Fruit fly (Drosophila melanogaster) whole organism, embryonic: ENCODE measurements around the gene Mrm2.
A peak's percentile ranks its signal among the peaks of the same experiment; 100 is the strongest.

Source experiments
- Atf3 ChIP-seq: fragments of 200-800 bp; sonication (Bioruptor generic); optimal IDR thresholded peaks from 3 replicates; lab custom pipeline; 2016; ENCODE audit warnings: missing biosample characterization, missing genetic modification characterization
- Bteb2 ChIP-seq: fragments of 200-800 bp; sonication (Bioruptor generic); optimal IDR thresholded peaks from 2 replicates; lab custom pipeline; 2016; ENCODE audit warnings: missing biosample characterization, missing genetic modification characterization
- CG10209 ChIP-seq: fragments of 200-800 bp; sonication (Bioruptor generic); optimal IDR thresholded peaks from 3 replicates; lab custom pipeline; 2017; ENCODE audit warnings: missing biosample characterization, mild to moderate bottlenecking, missing genetic modification characterization, missing genetic modification reagents
- CG11398 ChIP-seq: fragments of 200-800 bp; sonication (Bioruptor generic); optimal IDR thresholded peaks from 2 replicates; lab custom pipeline; 2016; ENCODE audit warnings: missing biosample characterization, missing genetic modification characterization
- CG12071 ChIP-seq: fragments of 200-800 bp; sonication (Bioruptor generic); optimal IDR thresholded peaks from 3 replicates; lab custom pipeline; 2018; ENCODE audit warnings: missing biosample characterization, mild to moderate bottlenecking, missing genetic modification characterization
- CG12155 ChIP-seq: fragments of 200-800 bp; sonication (Bioruptor generic); optimal IDR thresholded peaks from 3 replicates; lab custom pipeline; 2016; ENCODE audit warnings: missing biosample characterization, missing genetic modification characterization
- CG13775 ChIP-seq: fragments of 200-800 bp; sonication (Bioruptor generic); optimal IDR thresholded peaks from 3 replicates; lab custom pipeline; 2017; ENCODE audit warnings: missing biosample characterization, mild to moderate bottlenecking, missing genetic modification characterization
- CG14710 ChIP-seq: fragments of 200-800 bp; sonication (Bioruptor generic); optimal IDR thresholded peaks from 3 replicates; lab custom pipeline; 2019; ENCODE audit warnings: missing biosample characterization, mild to moderate bottlenecking, missing genetic modification characterization, moderate library complexity
- CG15011 ChIP-seq: fragments of 200-800 bp; sonication (Bioruptor generic); optimal IDR thresholded peaks from 3 replicates; lab custom pipeline; 2018; ENCODE audit warnings: missing biosample characterization, mild to moderate bottlenecking, missing genetic modification characterization
- CG1529 ChIP-seq: fragments of 200-800 bp; sonication (Bioruptor generic); optimal IDR thresholded peaks from 3 replicates; lab custom pipeline; 2018; ENCODE audit warnings: missing biosample characterization, missing genetic modification characterization
- CG16779 ChIP-seq: fragments of 200-800 bp; sonication (Bioruptor generic); IDR thresholded peaks from 2 replicates; pipeline ENCODE4 v1.3.6; 2022; ENCODE audit warnings: missing biosample characterization, missing genetic modification characterization
- CG2199 ChIP-seq: fragments of 200-800 bp; sonication (Bioruptor generic); IDR thresholded peaks from 3 replicates; pipeline ENCODE4 v1.3.6; 2022; ENCODE audit warnings: missing biosample characterization, missing genetic modification characterization
- CG30020 ChIP-seq: fragments of 200-800 bp; optimal IDR thresholded peaks from 2 replicates; lab custom pipeline; 2019; ENCODE audit warnings: missing biosample characterization, mild to moderate bottlenecking, missing genetic modification characterization, moderate library complexity
- CG30403 ChIP-seq: fragments of 200-800 bp; sonication (Bioruptor generic); optimal IDR thresholded peaks from 3 replicates; lab custom pipeline; 2016; ENCODE audit warnings: missing biosample characterization, missing genetic modification characterization
- CG31224 ChIP-seq: fragments of 200-800 bp; sonication (Bioruptor generic); IDR thresholded peaks from 2 replicates; pipeline ENCODE4 v1.3.6; 2022; ENCODE audit warnings: missing biosample characterization, missing genetic modification characterization
- CG33557 ChIP-seq: fragments of 200-800 bp; sonication (Bioruptor generic); optimal IDR thresholded peaks from 2 replicates; lab custom pipeline; 2019; ENCODE audit warnings: missing biosample characterization, mild to moderate bottlenecking, missing genetic modification characterization, moderate library complexity
- CG4282 ChIP-seq: fragments of 200-800 bp; sonication (Bioruptor generic); optimal IDR thresholded peaks from 2 replicates; lab custom pipeline; 2016; ENCODE audit warnings: missing biosample characterization, missing genetic modification characterization
- CG7556 ChIP-seq: fragments of 200-800 bp; sonication (Bioruptor generic); optimal IDR thresholded peaks from 2 replicates; lab custom pipeline; 2017; ENCODE audit warnings: missing biosample characterization, mild to moderate bottlenecking, missing genetic modification characterization
- CG8924 ChIP-seq: fragments of 200-800 bp; optimal IDR thresholded peaks from 3 replicates; lab custom pipeline; 2019; ENCODE audit warnings: missing biosample characterization, mild to moderate bottlenecking, missing genetic modification characterization, moderate library complexity
- Ets97D ChIP-seq: fragments of 200-800 bp; sonication (Bioruptor generic); optimal IDR thresholded peaks from 3 replicates; lab custom pipeline; 2016; ENCODE audit warnings: missing biosample characterization, missing genetic modification characterization
- Fer1 ChIP-seq: fragments of 200-800 bp; sonication (Bioruptor generic); optimal IDR thresholded peaks from 2 replicates; lab custom pipeline; 2017; ENCODE audit warnings: missing biosample characterization, mild to moderate bottlenecking, missing genetic modification characterization
- Gug ChIP-seq: fragments of 200-800 bp; sonication (Bioruptor generic); IDR thresholded peaks from 4 replicates; pipeline ENCODE4 v1.3.6; 2022; ENCODE audit warnings: missing biosample characterization, missing genetic modification characterization
- H2.0 ChIP-seq: fragments of 200-800 bp; sonication (Bioruptor generic); IDR thresholded peaks from 2 replicates; pipeline ENCODE4 v1.3.6; 2022; ENCODE audit warnings: missing biosample characterization, missing genetic modification characterization
- Nf-YC ChIP-seq: fragments of 200-800 bp; optimal IDR thresholded peaks from 3 replicates; lab custom pipeline; 2019; ENCODE audit warnings: missing biosample characterization, mild to moderate bottlenecking, missing genetic modification characterization, moderate library complexity
- Pdp1 ChIP-seq, 2 experiments: fragments of 200-800 bp; sonication (Bioruptor generic); optimal IDR thresholded peaks; 3 replicates each; lab custom pipeline; 2016; ENCODE audit warnings: missing biosample characterization in 2 of 2, missing genetic modification characterization in 2 of 2, mild to moderate bottlenecking in 1 of 2, moderate library complexity in 1 of 2
- Sin3A ChIP-seq: fragments of >200 bp; optimal IDR thresholded peaks from 2 replicates; lab custom pipeline; 2018
- Stat92E ChIP-seq, 3 experiments: fragments of >200 bp in 2 of 3; fragments of 200-800 bp in 1 of 3; sonication (Bioruptor generic) in 1 of 3; optimal IDR thresholded peaks; 2 replicates each; lab custom pipeline; 2017 to 2019; ENCODE audit warnings: missing biosample characterization in 3 of 3, missing genetic modification characterization in 3 of 3, mild to moderate bottlenecking in 1 of 3, moderate library complexity in 1 of 3
- Taf1 ChIP-seq: fragments of 200-800 bp; sonication (Bioruptor generic); IDR thresholded peaks from 2 replicates; pipeline ENCODE4 v1.3.6; 2022; ENCODE audit warnings: missing biosample characterization, missing genetic modification characterization
- al ChIP-seq: fragments of 200-800 bp; sonication (Bioruptor generic); IDR thresholded peaks from 2 replicates; pipeline ENCODE4 v1.3.6; 2022; ENCODE audit warnings: missing biosample characterization, missing genetic modification characterization
- aop ChIP-seq: fragments of 200-800 bp; sonication (Bioruptor generic); IDR thresholded peaks from 2 replicates; pipeline ENCODE4 v1.3.6; 2022; ENCODE audit warnings: missing biosample characterization, missing genetic modification characterization
- ara ChIP-seq: fragments of 200-800 bp; sonication (Bioruptor generic); IDR thresholded peaks from 2 replicates; pipeline ENCODE4 v1.3.6; 2022; ENCODE audit warnings: missing biosample characterization, missing genetic modification characterization
- br ChIP-seq: fragments of >200 bp; optimal IDR thresholded peaks from 2 replicates; lab custom pipeline; 2017
- bsh ChIP-seq, 2 experiments: fragments of 200-800 bp; sonication (Bioruptor generic); optimal IDR thresholded peaks; 2 replicates each; lab custom pipeline; 2017 to 2018; ENCODE audit warnings: mild to moderate bottlenecking in 2 of 2, missing biosample characterization in 2 of 2, missing genetic modification characterization in 2 of 2, moderate library complexity in 1 of 2
- h ChIP-seq: fragments of >200 bp; optimal IDR thresholded peaks from 2 replicates; lab custom pipeline; 2017
- ham ChIP-seq: fragments of 200-800 bp; sonication (Bioruptor generic); IDR thresholded peaks from 2 replicates; pipeline ENCODE4 v1.3.6; 2022; ENCODE audit warnings: missing biosample characterization, missing genetic modification characterization
- ind ChIP-seq: fragments of 200-800 bp; sonication (Bioruptor generic); optimal IDR thresholded peaks from 3 replicates; lab custom pipeline; 2016; ENCODE audit warnings: missing biosample characterization, missing genetic modification characterization
- jigr1 ChIP-seq: fragments of 200-800 bp; sonication (Bioruptor generic); IDR thresholded peaks from 3 replicates; pipeline ENCODE4 v1.3.6; 2022; ENCODE audit warnings: missing biosample characterization, missing genetic modification characterization
- luna ChIP-seq: fragments of 200-800 bp; sonication (Bioruptor generic); optimal IDR thresholded peaks from 2 replicates; lab custom pipeline; 2016; ENCODE audit warnings: missing biosample characterization, missing genetic modification characterization
- pan ChIP-seq, 4 experiments: fragments of >200 bp in 3 of 4; fragments of 200-800 bp in 1 of 4; sonication (Bioruptor generic) in 1 of 4; optimal IDR thresholded peaks in 3 of 4; IDR thresholded peaks in 1 of 4; 2 replicates each; pipeline versions ENCODE4 v1.3.6 to Lab custom; 2017 to 2022; ENCODE audit warnings: missing biosample characterization in 2 of 4, missing genetic modification characterization in 2 of 4, mixed read lengths in 1 of 4
- pfk ChIP-seq: fragments of 200-800 bp; sonication (Bioruptor generic); optimal IDR thresholded peaks from 2 replicates; lab custom pipeline; 2018; ENCODE audit warnings: missing biosample characterization, mild to moderate bottlenecking, missing genetic modification characterization, moderate library complexity
- pros ChIP-seq: fragments of 200-800 bp; sonication (Bioruptor generic); optimal IDR thresholded peaks from 3 replicates; lab custom pipeline; 2019; ENCODE audit warnings: missing biosample characterization, mild to moderate bottlenecking, missing genetic modification characterization, moderate library complexity
- sens ChIP-seq: fragments of 200-800 bp; sonication (Bioruptor generic); peaks from one replicate; lab custom pipeline; 2016; ENCODE audit warnings: missing biosample characterization, missing genetic modification characterization
- slp2 ChIP-seq: fragments of 200-800 bp; sonication (Bioruptor generic); optimal IDR thresholded peaks from 2 replicates; lab custom pipeline; 2016; ENCODE audit warnings: missing biosample characterization, missing genetic modification characterization
- so ChIP-seq: fragments of 200-800 bp; sonication (Bioruptor generic); IDR thresholded peaks from 3 replicates; pipeline ENCODE4 v1.3.6; 2022; ENCODE audit warnings: missing biosample characterization, missing genetic modification characterization
- sqz ChIP-seq: fragments of 200-800 bp; sonication (Bioruptor generic); optimal IDR thresholded peaks from 3 replicates; lab custom pipeline; 2018; ENCODE audit warnings: missing biosample characterization, mild to moderate bottlenecking, missing genetic modification characterization
- tin ChIP-seq: fragments of 200-800 bp; sonication (Bioruptor generic); optimal IDR thresholded peaks from 3 replicates; lab custom pipeline; 2016; ENCODE audit warnings: missing biosample characterization, missing genetic modification characterization
- tll ChIP-seq, 2 experiments: fragments of 200-800 bp in 1 of 2; fragments of >200 bp in 1 of 2; sonication (Bioruptor generic) in 1 of 2; optimal IDR thresholded peaks; 2 replicates each; lab custom pipeline; 2017 to 2019; ENCODE audit warnings: missing biosample characterization in 2 of 2, missing genetic modification characterization in 2 of 2, mild to moderate bottlenecking in 1 of 2, moderate library complexity in 1 of 2
- unc-4 ChIP-seq: fragments of 200-800 bp; sonication (Bioruptor generic); IDR thresholded peaks from 2 replicates; pipeline ENCODE4 v1.3.6; 2022; ENCODE audit warnings: missing biosample characterization, missing genetic modification characterization; ENCODE audit not compliant: partially characterized antibody
- unpg ChIP-seq: fragments of 200-800 bp; sonication (Bioruptor generic); optimal IDR thresholded peaks from 3 replicates; lab custom pipeline; 2018; ENCODE audit warnings: missing biosample characterization, mild to moderate bottlenecking, missing genetic modification characterization, moderate library complexity
- vfl ChIP-seq: fragments of 200-800 bp; sonication (Bioruptor generic); optimal IDR thresholded peaks from 2 replicates; lab custom pipeline; 2016; ENCODE audit warnings: missing biosample characterization, missing genetic modification characterization
- zfh2 ChIP-seq: fragments of 200-800 bp; sonication (Bioruptor generic); optimal IDR thresholded peaks from 2 replicates; lab custom pipeline; 2016; ENCODE audit warnings: missing biosample characterization, missing genetic modification characterization

Mrm2 gene

dm6 chr3R:19904865-19905373 is 43.5 kb downstream of the Mrm2 start, which contains the start of the genes Surf6 and RhoGAP92B (continued):
- no peak for TF ChIP-seq jigr1 (GFP tag; lab: Robert Waterston, UW)
- no peak for TF ChIP-seq aop (GFP tag; lab: Robert Waterston, UW)
- peak; percentile 54 for TF ChIP-seq ind (GFP tag; lab: Kevin White, UChicago)
- peak; percentile 60 for TF ChIP-seq CG10209 (GFP tag; lab: Kevin White, UChicago)
- peak; percentile 4 to 56 for TF ChIP-seq bsh (GFP tag; optimal IDR thresholded peaks at IDR 0.05; lab: Kevin White, UChicago)
- TF ChIP-seq CG11398 (GFP tag; lab: Kevin White, UChicago), result peak; percentile 32
- TF ChIP-seq Gug (GFP tag; lab: Robert Waterston, UW), result no peak
- peak; percentile 42; the same call in 1 of the 2 replicates for TF ChIP-seq Taf1 (GFP tag; lab: Robert Waterston, UW)
- TF ChIP-seq CG1529, result peak; percentile 41
- TF ChIP-seq Atf3 (GFP tag; lab: Kevin White, UChicago), result peak; percentile 37
- TF ChIP-seq al (GFP tag; lab: Robert Waterston, UW), result no peak
- peak; percentile 70 for TF ChIP-seq CG8924 (tag; lab: Kevin White, UChicago)
- TF ChIP-seq Sin3A, result peak; percentile 96
- TF ChIP-seq H2.0 (GFP tag; lab: Robert Waterston, UW), result no peak
- peak; percentile 40 for TF ChIP-seq vfl
- peak; percentile 45 to 61 for TF ChIP-seq Pdp1 (GFP tag; optimal IDR thresholded peaks at IDR 0.05; lab: Kevin White, UChicago)
- TF ChIP-seq Fer1, result peak; percentile 79
- TF ChIP-seq so, result peak; percentile 53; the same call in 1 of the 3 replicates
- TF ChIP-seq CG12155 (GFP tag; lab: Kevin White, UChicago), result peak; percentile 56
- TF ChIP-seq tll (GFP tag; optimal IDR thresholded peaks at IDR 0.05; lab: Kevin White, UChicago), result no peak
- TF ChIP-seq CG31224 (GFP tag; lab: Robert Waterston, UW), result no peak
- peak; percentile 45; the same call in 1 of the 2 replicates for TF ChIP-seq unc-4 (GFP tag; lab: Robert Waterston, UW)
- peak; percentile 62 for TF ChIP-seq Nf-YC
- no peak for TF ChIP-seq CG15011 (GFP tag; lab: Kevin White, UChicago)
- peak; percentile 51 for TF ChIP-seq CG30020 (tag; lab: Kevin White, UChicago)
- TF ChIP-seq pan (optimal IDR thresholded peaks at IDR 0.05; lab: Kevin White, UChicago), result no peak
- peak in 1 of 2 experiments; percentile 30 for TF ChIP-seq pan (GFP tag; optimal IDR thresholded peaks at IDR 0.05 in 1 of 2, IDR thresholded peaks at IDR 0.05 in 1 of 2)
- peak; percentile 89 for TF ChIP-seq Ets97D
- peak; percentile 29 for TF ChIP-seq zfh2 (GFP tag; lab: Kevin White, UChicago)
- TF ChIP-seq CG33557 (GFP tag; lab: Kevin White, UChicago), result peak; percentile 39
- TF ChIP-seq pfk (GFP tag; lab: Kevin White, UChicago), result peak; percentile 0
- peak; percentile 58 for TF ChIP-seq Bteb2 (GFP tag; lab: Kevin White, UChicago)
- peak; percentile 64 for TF ChIP-seq CG13775 (GFP tag; lab: Kevin White, UChicago)
- TF ChIP-seq unpg (GFP tag; lab: Kevin White, UChicago), result peak; percentile 55
- TF ChIP-seq CG16779 (GFP tag; lab: Robert Waterston, UW), result no peak
- TF ChIP-seq Stat92E (GFP tag; optimal IDR thresholded peaks at IDR 0.05; lab: Kevin White, UChicago), result peak in 1 of 3 experiments; percentile 71
- peak; percentile 32 for TF ChIP-seq luna (GFP tag; lab: Kevin White, UChicago)
- TF ChIP-seq CG4282 (GFP tag; lab: Kevin White, UChicago), result peak; percentile 11
- TF ChIP-seq pros (GFP tag; lab: Kevin White, UChicago), result no peak
- TF ChIP-seq CG30403, result peak; percentile 43
- TF ChIP-seq CG2199 (GFP tag; lab: Robert Waterston, UW), result no peak
- no peak for TF ChIP-seq sqz (GFP tag; lab: Kevin White, UChicago)
- TF ChIP-seq slp2 (GFP tag; lab: Kevin White, UChicago), result peak; percentile 40
- no peak for TF ChIP-seq ham (GFP tag; lab: Robert Waterston, UW)
- TF ChIP-seq br (lab: Kevin White, UChicago), result no peak
- TF ChIP-seq tin (GFP tag; lab: Kevin White, UChicago), result peak; percentile 53
- TF ChIP-seq CG7556, result peak; percentile 36
- TF ChIP-seq CG12071, result peak; percentile 22
- TF ChIP-seq h (lab: Kevin White, UChicago), result no peak
- peak; percentile 96 for TF ChIP-seq sens (GFP tag; lab: Kevin White, UChicago)
- peak; percentile 100 for TF ChIP-seq CG14710 (tag; lab: Kevin White, UChicago)
- peak; percentile 45; the same call in 1 of the 2 replicates for TF ChIP-seq ara (GFP tag; lab: Robert Waterston, UW)
